8 worm cellular contexts compared by ENCODE assay signal in the genomic region with DNA sequence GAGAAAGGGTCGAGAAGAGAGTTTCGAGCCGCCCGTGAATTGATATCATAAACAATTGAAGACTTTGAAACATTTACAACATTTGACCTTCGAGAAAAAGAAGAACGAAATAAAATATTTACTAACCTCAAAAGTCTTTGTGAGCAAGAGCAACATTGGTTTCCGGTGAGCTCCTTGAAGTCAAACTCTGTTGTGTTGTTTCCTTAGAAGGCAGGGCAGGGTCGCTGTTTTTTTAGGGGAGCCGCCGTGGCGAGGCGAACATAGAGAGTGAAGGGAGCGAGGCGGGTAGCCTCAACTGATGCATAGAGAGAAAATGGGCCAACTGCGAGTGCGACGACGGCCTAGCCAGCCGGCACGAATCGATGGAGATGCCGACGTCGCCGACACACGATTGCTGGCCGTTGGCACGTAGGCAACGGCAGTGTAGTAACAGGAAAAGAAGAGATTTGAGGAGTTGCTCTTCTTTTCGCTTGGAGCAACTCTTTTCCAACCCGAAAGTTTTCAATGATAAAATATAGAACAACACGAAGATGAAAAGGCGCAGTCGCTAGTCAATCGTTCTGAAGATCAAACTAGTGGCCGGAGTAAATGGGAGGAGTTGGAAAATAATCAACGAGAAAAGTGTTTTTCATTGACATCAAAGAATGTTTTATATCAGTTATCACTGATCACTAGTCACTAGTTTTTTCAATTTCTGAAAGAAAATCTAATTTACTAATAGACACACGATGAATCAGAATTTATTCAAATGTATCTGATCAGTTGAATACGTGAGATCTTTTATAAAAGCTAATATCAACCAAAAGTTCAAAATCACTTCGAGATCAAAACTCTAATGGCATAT.
TF ChIP-seq lines count a peak whose summit lies in the region.

A gene (minus strand): TSS at position 557 of the 844 bp plus-strand sequence.

TF ChIP-seq in whole organism, L1 larva, 84 proteins besides CTCF, POLR2A, EP300 and RAD21 (continues in another document):
- TF ChIP-seq pag-3 (tag; optimal IDR thresholded peaks at IDR 0.05; lab: Kevin White, UChicago; ENCODE audit: borderline replicate concordance, insufficient read depth) (peak; percentile 94), snu-23 (GFP tag; optimal IDR thresholded peaks at IDR 0.05; lab: Kevin White, UChicago) (peak; percentile 57), nhr-71 (tag; optimal IDR thresholded peaks at IDR 0.05; lab: Kevin White, UChicago) (peak; percentile 70), irx-1 (tag; optimal IDR thresholded peaks at IDR 0.05; lab: Kevin White, UChicago) (no peak), fkh-10 (GFP tag; optimal IDR thresholded peaks at IDR 0.05; lab: Kevin White, UChicago) (peak; percentile 60), ceh-88 (GFP tag; IDR thresholded peaks at IDR 0.05; lab: Robert Waterston, UW) (peak; percentile 42; the same call in 1 of the 2 replicates), fkh-8 (tag; optimal IDR thresholded peaks at IDR 0.05; lab: Kevin White, UChicago) (peak; percentile 35), mep-1 (tag; optimal IDR thresholded peaks at IDR 0.05; lab: Kevin White, UChicago) (peak; percentile 30), mab-9 (GFP tag; IDR thresholded peaks at IDR 0.05; lab: Robert Waterston, UW) (peak; percentile 57; the same call in 1 of the 2 replicates)

TF ChIP-seq in whole organism, L2 larva, 48 proteins besides CTCF, POLR2A, EP300 and RAD21 (continues in another document):
- TF ChIP-seq lin-13 (GFP tag; optimal IDR thresholded peaks at IDR 0.05; lab: Kevin White, UChicago) (peak; percentile 35), fos-1 (tag; optimal IDR thresholded peaks at IDR 0.05; lab: Kevin White, UChicago) (peak; percentile 21), F13H6.1 (tag; optimal IDR thresholded peaks at IDR 0.05; lab: Kevin White, UChicago) (peak; percentile 51), ceh-82 (tag; optimal IDR thresholded peaks at IDR 0.05; lab: Kevin White, UChicago) (peak; percentile 16), unc-55 (GFP tag; optimal IDR thresholded peaks at IDR 0.05; lab: Kevin White, UChicago) (no peak), gmeb-1 (tag; optimal IDR thresholded peaks at IDR 0.05; lab: Kevin White, UChicago) (no peak), nhr-11 (tag; optimal IDR thresholded peaks at IDR 0.05; lab: Kevin White, UChicago) (no peak), unc-39 (tag; optimal IDR thresholded peaks at IDR 0.05; lab: Kevin White, UChicago) (no peak), nhr-129 (tag; optimal IDR thresholded peaks at IDR 0.05; lab: Kevin White, UChicago) (peak; percentile 65), ztf-4 (tag; optimal IDR thresholded peaks at IDR 0.05; lab: Kevin White, UChicago) (peak; percentile 28)

TF ChIP-seq in whole organism, L3 larva, 47 proteins besides CTCF, POLR2A, EP300 and RAD21 (continues in another document):
- TF ChIP-seq elt-2 (tag; optimal IDR thresholded peaks at IDR 0.05; lab: Kevin White, UChicago) (peak; percentile 25), ama-1 (optimal IDR thresholded peaks at IDR 0.05; lab: Kevin White, UChicago) (peak; percentile 94), pqm-1 (tag; optimal IDR thresholded peaks at IDR 0.05; lab: Kevin White, UChicago) (no peak), lin-39 (tag; optimal IDR thresholded peaks at IDR 0.05; lab: Kevin White, UChicago) (peak; percentile 87), elt-3 (tag; optimal IDR thresholded peaks at IDR 0.05; lab: Kevin White, UChicago) (peak in 1 of 3 experiments; percentile 22), zag-1 (tag; optimal IDR thresholded peaks at IDR 0.05; lab: Kevin White, UChicago) (peak; percentile 43), egl-5 (tag; optimal IDR thresholded peaks at IDR 0.05; lab: Kevin White, UChicago) (peak; percentile 90), hmg-11 (tag; optimal IDR thresholded peaks at IDR 0.05; lab: Kevin White, UChicago) (peak; percentile 68), eor-1 (tag; optimal IDR thresholded peaks at IDR 0.05; lab: Kevin White, UChicago) (no peak), nhr-237 (tag; optimal IDR thresholded peaks at IDR 0.05; lab: Kevin White, UChicago) (no peak)

TF ChIP-seq in whole organism, L4 larva, 104 proteins besides CTCF, POLR2A, EP300 and RAD21 (continues in another document):
- TF ChIP-seq tra-1 (GFP tag; IDR thresholded peaks at IDR 0.05; lab: Robert Waterston, UW) (no peak), pqm-1 (tag; optimal IDR thresholded peaks at IDR 0.05; lab: Kevin White, UChicago) (peak; percentile 29), daf-16 (GFP tag; optimal IDR thresholded peaks at IDR 0.05; lab: Kevin White, UChicago) (peak in 1 of 2 experiments; percentile 0), daf-16 (tag; optimal IDR thresholded peaks at IDR 0.05; lab: Kevin White, UChicago) (peak; percentile 79), mdt-29 (GFP tag; IDR thresholded peaks at IDR 0.05; lab: Robert Waterston, UW) (peak; percentile 7; the same call in 1 of the 2 replicates), hmg-1.1 (GFP tag; IDR thresholded peaks at IDR 0.05; lab: Robert Waterston, UW) (peak; percentile 88), Y5F2A.4 (GFP tag; optimal IDR thresholded peaks at IDR 0.05; lab: Kevin White, UChicago) (no peak), set-16 (GFP tag; IDR thresholded peaks at IDR 0.05; lab: Robert Waterston, UW) (peak; percentile 89), unc-62 (GFP tag; optimal IDR thresholded peaks at IDR 0.05 in 1 of 2; lab: Kevin White, UChicago) (peak in 1 of 2 experiments; percentile 79), unc-62 (tag; optimal IDR thresholded peaks at IDR 0.05; lab: Kevin White, UChicago) (no peak)

TF ChIP-seq in whole organism, early embryonic, 17 proteins besides CTCF, POLR2A, EP300 and RAD21:
- peak; percentile 21 for TF ChIP-seq hmg-4 (GFP tag; optimal IDR thresholded peaks at IDR 0.05; lab: Kevin White, UChicago)
- peak; percentile 30 for TF ChIP-seq F13C5.2 (tag; optimal IDR thresholded peaks at IDR 0.05; lab: Kevin White, UChicago)
- TF ChIP-seq tbx-11 (GFP tag; IDR thresholded peaks at IDR 0.05; lab: Robert Waterston, UW), result no peak
- no peak for TF ChIP-seq ets-7 (tag; optimal IDR thresholded peaks at IDR 0.05; lab: Kevin White, UChicago)
- no peak for TF ChIP-seq tra-4 (tag; optimal IDR thresholded peaks at IDR 0.05; lab: Kevin White, UChicago)
- TF ChIP-seq aly-1 (tag; optimal IDR thresholded peaks at IDR 0.05; lab: Kevin White, UChicago), result no peak
- TF ChIP-seq pes-1 (GFP tag; IDR thresholded peaks at IDR 0.05; lab: Robert Waterston, UW), result peak; percentile 52; the same call in 1 of the 2 replicates

TF ChIP-seq in whole organism, late embryonic, 69 proteins besides CTCF, POLR2A, EP300 and RAD21:
- TF ChIP-seq ceh-31 (tag; optimal IDR thresholded peaks at IDR 0.05; lab: Kevin White, UChicago) (peak; percentile 74), ceh-34 (tag; optimal IDR thresholded peaks at IDR 0.05; lab: Kevin White, UChicago) (peak; percentile 30), pat-9 (tag; optimal IDR thresholded peaks at IDR 0.05; lab: Kevin White, UChicago) (peak; percentile 4), rnt-1 (tag; optimal IDR thresholded peaks at IDR 0.05; lab: Kevin White, UChicago) (no peak), tbx-2 (tag; optimal IDR thresholded peaks at IDR 0.05; lab: Kevin White, UChicago) (peak; percentile 67), mec-3 (tag; optimal IDR thresholded peaks at IDR 0.05; lab: Kevin White, UChicago; ENCODE audit: borderline replicate concordance) (no peak), ref-2 (tag; optimal IDR thresholded peaks at IDR 0.05; lab: Kevin White, UChicago) (peak; percentile 24), ceh-18 (tag; optimal IDR thresholded peaks at IDR 0.05; lab: Kevin White, UChicago) (peak; percentile 83), pax-1 (tag; optimal IDR thresholded peaks at IDR 0.05; lab: Kevin White, UChicago) (no peak), npax-4 (tag; optimal IDR thresholded peaks at IDR 0.05; lab: Kevin White, UChicago) (no peak), nfya-1 (tag; optimal IDR thresholded peaks at IDR 0.05; lab: Kevin White, UChicago) (peak; percentile 51)
TF ChIP-seq in whole organism, late embryonic: peak in this region for 7.

TF ChIP-seq in whole organism, mixed stage, embryonic, 35 proteins besides CTCF, POLR2A, EP300 and RAD21:
- TF ChIP-seq bed-3 (GFP tag; optimal IDR thresholded peaks at IDR 0.05; lab: Kevin White, UChicago) (no peak), ces-1 (GFP tag; optimal IDR thresholded peaks at IDR 0.05; lab: Kevin White, UChicago) (no peak), unc-120 (tag; optimal IDR thresholded peaks at IDR 0.05; lab: Kevin White, UChicago; ENCODE audit: poor library complexity, severe bottlenecking) (peak; percentile 78), hlh-1 (tag; optimal IDR thresholded peaks at IDR 0.05; lab: Kevin White, UChicago) (peak; percentile 68), unc-62 (GFP tag; optimal IDR thresholded peaks at IDR 0.05; lab: Kevin White, UChicago) (peak; percentile 17), sptf-1 (tag; optimal IDR thresholded peaks at IDR 0.05; lab: Kevin White, UChicago) (no peak), ceh-83 (GFP tag; optimal IDR thresholded peaks at IDR 0.05; lab: Kevin White, UChicago) (no peak), lin-32 (GFP tag; optimal IDR thresholded peaks at IDR 0.05; lab: Kevin White, UChicago) (no peak)

TF ChIP-seq in whole organism, young adult, 124 proteins besides CTCF, POLR2A, EP300 and RAD21 (continues in another document):
- TF ChIP-seq T07F8.4 (tag; optimal IDR thresholded peaks at IDR 0.05; lab: Kevin White, UChicago), result no peak
- TF ChIP-seq attf-6 (GFP tag; IDR thresholded peaks at IDR 0.05; lab: Robert Waterston, UW), result 0 out of 2 replicates have a peak, but pooled peaks have one; percentile 15
- TF ChIP-seq nhr-120 (GFP tag; IDR thresholded peaks at IDR 0.05; lab: Robert Waterston, UW), result no peak
- TF ChIP-seq K11D2.4 (GFP tag; IDR thresholded peaks at IDR 0.05; lab: Robert Waterston, UW), result peak; percentile 36; the same call in 1 of the 2 replicates
- peak; percentile 64 for TF ChIP-seq mcd-1 (GFP tag; IDR thresholded peaks at IDR 0.05; lab: Robert Waterston, UW)
- 0 out of 2 replicates have a peak, but pooled peaks have one; percentile 30 for TF ChIP-seq B0336.3 (GFP tag; IDR thresholded peaks at IDR 0.05; lab: Robert Waterston, UW)
- no peak for TF ChIP-seq ztf-28 (GFP tag; IDR thresholded peaks at IDR 0.05; lab: Robert Waterston, UW)
- TF ChIP-seq egrh-3 (GFP tag; IDR thresholded peaks at IDR 0.05; lab: Robert Waterston, UW), result peak; percentile 65
- TF ChIP-seq ztf-18 (tag; optimal IDR thresholded peaks at IDR 0.05; lab: Kevin White, UChicago), result peak; percentile 28
- TF ChIP-seq aptf-3 (GFP tag; IDR thresholded peaks at IDR 0.05; lab: Robert Waterston, UW), result no peak
- TF ChIP-seq ceh-27 (GFP tag; optimal IDR thresholded peaks at IDR 0.05; lab: Kevin White, UChicago), result no peak
- TF ChIP-seq hmg-1.2 (GFP tag; IDR thresholded peaks at IDR 0.05; lab: Robert Waterston, UW), result no peak
- no peak for TF ChIP-seq attf-5 (GFP tag; optimal IDR thresholded peaks at IDR 0.05; lab: Kevin White, UChicago)
- no peak for TF ChIP-seq sdz-38 (tag; optimal IDR thresholded peaks at IDR 0.05; lab: Kevin White, UChicago)
- no peak for TF ChIP-seq repo-1 (tag; optimal IDR thresholded peaks at IDR 0.05; lab: Kevin White, UChicago)
- TF ChIP-seq lin-35 (GFP tag; optimal IDR thresholded peaks at IDR 0.05; lab: Kevin White, UChicago), result no peak
- TF ChIP-seq dox-1 (GFP tag; IDR thresholded peaks at IDR 0.05; lab: Robert Waterston, UW), result no peak
- no peak for TF ChIP-seq cebp-1 (GFP tag; IDR thresholded peaks at IDR 0.05; lab: Robert Waterston, UW)
- peak; percentile 17 for TF ChIP-seq cebp-1 (tag; optimal IDR thresholded peaks at IDR 0.05; lab: Kevin White, UChicago)
- TF ChIP-seq mes-4 (tag; optimal IDR thresholded peaks at IDR 0.05; lab: Kevin White, UChicago), result no peak
